Worm (Caenorhabditis elegans) whole organism, L4/young adult: ENCODE results near the gene F59B2.13.
"Not testable (repeated sequence)": the region's sequence is repeated elsewhere in the genome, so short reads cannot be mapped to it uniquely, and the experiment has no call there.

ENCODE experiments used
- W03F9.2 ChIP-seq: fragments of 150-350 bp; optimal IDR thresholded peaks from 2 replicates; lab custom pipeline; 2014; ENCODE audit warnings: missing biosample characterization, missing genetic modification characterization
- dao-5 ChIP-seq: sonication (generic microtip); optimal IDR thresholded peaks from 2 replicates; lab custom pipeline; 2016; ENCODE audit warnings: missing genotype, missing genetic modification characterization, moderate library complexity, missing compliant biosample characterization
- him-1 ChIP-seq: sonication (generic microtip); optimal IDR thresholded peaks from 2 replicates; lab custom pipeline; 2016; ENCODE audit warnings: missing genotype, missing genetic modification reagents, missing genetic modification characterization, missing compliant biosample characterization

DNA sequence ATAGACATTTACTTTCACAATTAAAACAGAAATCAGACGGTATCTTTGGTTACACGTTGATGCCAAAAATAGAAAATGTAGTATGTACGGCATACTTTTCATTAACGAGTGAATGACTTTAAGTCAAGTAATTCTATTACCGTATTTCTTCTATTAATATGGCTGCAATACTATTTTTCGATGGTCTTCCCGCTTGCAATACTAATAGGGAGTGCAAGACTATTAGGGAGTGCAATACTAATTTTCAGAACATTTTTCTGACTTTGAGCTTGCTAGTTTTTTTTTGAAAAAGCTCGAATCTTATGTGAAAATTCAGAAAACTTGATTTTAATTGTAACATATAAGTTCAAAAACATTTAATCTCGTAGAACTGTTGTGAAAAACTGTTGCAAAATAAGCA lies 37.1 kb downstream of the F59B2.13 start, which contains the start of gene R08D7.7:
- TF ChIP-seq W03F9.2, him-1, dao-5 (tag; lab: Kevin White, UChicago): not testable (repeated sequence)
